Worm (Caenorhabditis elegans) whole organism, young adult: ENCODE measurements around the gene fbxb-38.

Source experiments
- D2030.7 ChIP-seq: fragments of 200-800 bp; sonication (Bioruptor generic); IDR thresholded peaks from 2 replicates; pipeline ENCODE4 v1.3.6; 2022; ENCODE audit warnings: missing genetic modification reagents, missing genetic modification characterization, missing compliant biosample characterization
- F33H1.4 ChIP-seq: fragments of 200-800 bp; sonication (Bioruptor generic); IDR thresholded peaks from 2 replicates; pipeline ENCODE4 v1.3.6; 2022; ENCODE audit warnings: missing genetic modification reagents, missing genetic modification characterization, missing compliant biosample characterization
- akir-1 ChIP-seq: fragments of 200-800 bp; sonication (Bioruptor generic); optimal IDR thresholded peaks from 2 replicates; lab custom pipeline; 2018; ENCODE audit warnings: mild to moderate bottlenecking, missing genetic modification characterization, moderate library complexity, missing compliant biosample characterization
- atf-7 ChIP-seq: sonication (generic microtip); optimal IDR thresholded peaks from 2 replicates; lab custom pipeline; 2017; ENCODE audit warnings: mild to moderate bottlenecking, missing genetic modification characterization, missing compliant biosample characterization
- ceh-58 ChIP-seq: fragments of 200-800 bp; sonication (Bioruptor generic); IDR thresholded peaks from 2 replicates; pipeline ENCODE4 v1.3.6; 2022; ENCODE audit warnings: missing genetic modification characterization, missing compliant biosample characterization
- efl-1 ChIP-seq: fragments of 150-350 bp; optimal IDR thresholded peaks from 2 replicates; lab custom pipeline; 2014; ENCODE audit warnings: missing biosample characterization, missing genetic modification reagents, missing genetic modification characterization
- ets-4 ChIP-seq: fragments of 200-800 bp; sonication (Bioruptor generic); optimal IDR thresholded peaks from 2 replicates; lab custom pipeline; 2018; ENCODE audit warnings: mild to moderate bottlenecking, missing genetic modification characterization, missing compliant biosample characterization
- lir-1 ChIP-seq: fragments of 200-800 bp; sonication (Bioruptor generic); conservative IDR thresholded peaks from 2 replicates; pipeline ENCODE4 v1.3.6; 2022; ENCODE audit warnings: missing genetic modification reagents, missing genetic modification characterization, missing compliant biosample characterization
- nhr-90 ChIP-seq: sonication (generic microtip); optimal IDR thresholded peaks from 2 replicates; lab custom pipeline; 2016; ENCODE audit warnings: missing genotype, mild to moderate bottlenecking, missing genetic modification characterization, missing compliant biosample characterization
- xnd-1 ChIP-seq: sonication (generic microtip); optimal IDR thresholded peaks from 2 replicates; lab custom pipeline; 2016; ENCODE audit warnings: missing genotype, missing genetic modification reagents, missing genetic modification characterization, missing compliant biosample characterization

DNA sequence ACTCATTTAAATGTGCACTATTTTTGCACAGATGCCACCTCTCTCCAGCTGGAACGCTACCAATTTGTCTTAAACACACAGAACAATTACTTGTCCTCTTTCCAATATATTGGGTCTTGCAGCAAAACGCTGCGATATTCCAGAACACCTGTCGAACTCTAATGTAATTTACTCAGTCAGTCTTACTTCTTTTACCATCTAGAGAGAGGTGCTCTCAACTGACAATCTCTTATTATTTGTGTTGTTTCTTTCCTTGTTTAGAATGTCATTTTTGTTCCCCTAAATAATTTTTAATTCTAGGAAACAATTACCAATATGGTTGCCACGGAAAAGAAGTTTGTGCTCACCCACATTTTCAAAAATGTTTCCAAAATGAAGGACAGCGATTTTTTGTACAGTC is 37.8 kb downstream of the fbxb-38 start, which contains the start of gene sdz-28:
- TF ChIP-seq akir-1 (GFP tag; lab: Kevin White, UChicago) (no peak), ets-4 (GFP tag; lab: Kevin White, UChicago) (no peak), D2030.7 (GFP tag; lab: Robert Waterston, UW) (no peak), xnd-1 (tag; lab: Kevin White, UChicago) (no peak), efl-1 (no peak), F33H1.4 (no peak), nhr-90 (tag; lab: Kevin White, UChicago) (no peak), lir-1 (GFP tag; lab: Robert Waterston, UW) (no peak), ceh-58 (GFP tag; lab: Robert Waterston, UW) (no peak), atf-7 (tag; lab: Kevin White, UChicago) (no peak)
